Fruit fly (Drosophila melanogaster): ENCODE results near the gene ATPsynE.

Gene ATPsynE

DNA sequence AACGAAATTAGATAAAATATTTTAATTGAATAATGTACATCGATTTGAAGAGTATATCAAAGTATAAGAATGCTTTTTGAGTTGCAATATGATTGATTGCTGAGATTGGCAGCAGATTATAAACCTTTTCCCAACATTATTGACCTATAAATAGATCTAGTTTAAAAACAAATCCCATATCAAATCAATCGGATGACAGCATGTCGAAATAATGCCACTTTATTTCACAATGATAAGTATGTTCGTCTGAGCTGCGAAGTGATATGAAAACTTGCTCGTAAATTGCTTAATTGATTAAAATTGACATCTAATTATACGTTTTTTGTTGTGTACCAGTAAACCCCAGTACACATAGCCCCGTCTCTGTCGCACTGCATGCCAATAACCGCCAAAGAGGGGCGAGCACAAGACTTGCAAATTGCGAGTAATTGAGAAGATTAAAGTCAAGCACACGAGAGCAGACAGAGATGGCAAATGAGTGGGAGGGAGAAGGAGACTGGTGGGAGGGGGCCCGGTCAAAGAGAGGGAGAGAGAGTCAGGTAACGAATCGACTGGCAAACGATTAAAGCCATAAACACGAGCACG is 43.6 kb upstream of the ATPsynE start (continued):
- peak; percentile 40 for TF ChIP-seq Myb (GFP tag; optimal IDR thresholded peaks at IDR 0.05)
- no peak for TF ChIP-seq CG1792 (GFP tag; optimal IDR thresholded peaks at IDR 0.05)
- TF ChIP-seq CG17612 (GFP tag; IDR thresholded peaks at IDR 0.05) = no peak
- TF ChIP-seq Atf3 (GFP tag; optimal IDR thresholded peaks at IDR 0.05) = peak; percentile 2
- no peak for TF ChIP-seq Optix (GFP tag; IDR thresholded peaks at IDR 0.05)
- no peak for TF ChIP-seq CG4617 (GFP tag; optimal IDR thresholded peaks at IDR 0.05; ENCODE audit: borderline replicate concordance)
- peak; percentile 11 for TF ChIP-seq Hand (GFP tag; optimal IDR thresholded peaks at IDR 0.05)
- no peak for TF ChIP-seq Nf-YC (tag; optimal IDR thresholded peaks at IDR 0.05)
- peak; percentile 23 for TF ChIP-seq pho (GFP tag; optimal IDR thresholded peaks at IDR 0.05)
- TF ChIP-seq CG5180 (GFP tag; optimal IDR thresholded peaks at IDR 0.05) = no peak
- no peak for TF ChIP-seq CG11560 (tag; IDR thresholded peaks at IDR 0.05)
- no peak for TF ChIP-seq CG12071 (GFP tag; optimal IDR thresholded peaks at IDR 0.05)
- TF ChIP-seq CG8944 (GFP tag; optimal IDR thresholded peaks at IDR 0.05) = peak; percentile 31
- no peak for TF ChIP-seq al (GFP tag; IDR thresholded peaks at IDR 0.05)
- no peak for TF ChIP-seq Lpt (GFP tag; optimal IDR thresholded peaks at IDR 0.05)
- no peak for TF ChIP-seq CG31441 (GFP tag; IDR thresholded peaks at IDR 0.05)
- no peak for TF ChIP-seq CG3838 (GFP tag; optimal IDR thresholded peaks at IDR 0.05)
- no peak for TF ChIP-seq CG14710 (tag; optimal IDR thresholded peaks at IDR 0.05)
- TF ChIP-seq stwl (tag; optimal IDR thresholded peaks at IDR 0.05) = no peak
- TF ChIP-seq chif (GFP tag; optimal IDR thresholded peaks at IDR 0.05) = peak in 1 of 2 experiments; percentile 37
- TF ChIP-seq CG32532 (GFP tag; IDR thresholded peaks at IDR 0.05) = no peak
- no peak for TF ChIP-seq Neu2 (GFP tag; optimal IDR thresholded peaks at IDR 0.05; ENCODE audit: borderline replicate concordance)
- TF ChIP-seq Sox100B (GFP tag; optimal IDR thresholded peaks at IDR 0.05) = peak; percentile 7
- TF ChIP-seq CG7372 (GFP tag; IDR thresholded peaks at IDR 0.05) = no peak
- TF ChIP-seq H2.0 (GFP tag; IDR thresholded peaks at IDR 0.05) = no peak
- TF ChIP-seq ci (GFP tag; IDR thresholded peaks at IDR 0.05) = no peak
- peak; percentile 6 for TF ChIP-seq ewg (GFP tag; optimal IDR thresholded peaks at IDR 0.05)
- peak; percentile 18 for TF ChIP-seq Hr3 (GFP tag; optimal IDR thresholded peaks at IDR 0.05)
- TF ChIP-seq Dref (GFP tag; IDR thresholded peaks at IDR 0.05) = no peak
- no peak for TF ChIP-seq HLH4C (GFP tag; IDR thresholded peaks at IDR 0.05; ENCODE audit: partially characterized antibody)
- peak; percentile 25 for TF ChIP-seq CG15011 (GFP tag; optimal IDR thresholded peaks at IDR 0.05)
- TF ChIP-seq CG17802 (tag; optimal IDR thresholded peaks at IDR 0.05) = no peak
- TF ChIP-seq CG8478 (optimal IDR thresholded peaks at IDR 0.05) = no peak
- no peak for TF ChIP-seq CG12219 (GFP tag; optimal IDR thresholded peaks at IDR 0.05)
- peak; percentile 46 for TF ChIP-seq bcd (GFP tag; optimal IDR thresholded peaks at IDR 0.05)
- peak; percentile 63 for TF ChIP-seq CoRest (tag; optimal IDR thresholded peaks at IDR 0.05)
- no peak for TF ChIP-seq hth (optimal IDR thresholded peaks at IDR 0.05)
- no peak for TF ChIP-seq GATAe (GFP tag; conservative IDR thresholded peaks at IDR 0.05)
- TF ChIP-seq gsb-n (tag; optimal IDR thresholded peaks at IDR 0.05) = no peak
- TF ChIP-seq pan (optimal IDR thresholded peaks at IDR 0.05) = no peak
- no peak for TF ChIP-seq pan (GFP tag; optimal IDR thresholded peaks at IDR 0.05 in 1 of 2, IDR thresholded peaks at IDR 0.05 in 1 of 2)
- no peak for TF ChIP-seq cas (GFP tag; IDR thresholded peaks at IDR 0.05)
- TF ChIP-seq CG3281 (GFP tag; optimal IDR thresholded peaks at IDR 0.05) = peak; percentile 58
- no peak for TF ChIP-seq HLH3B (GFP tag; IDR thresholded peaks at IDR 0.05)
- TF ChIP-seq Hr78 (GFP tag; optimal IDR thresholded peaks at IDR 0.05) = no peak
- no peak for TF ChIP-seq CG4730 (GFP tag; IDR thresholded peaks at IDR 0.05)
- no peak for TF ChIP-seq CG1602 (GFP tag; optimal IDR thresholded peaks at IDR 0.05)
- TF ChIP-seq BtbVII (GFP tag; optimal IDR thresholded peaks at IDR 0.05) = no peak
- TF ChIP-seq Oli (tag; optimal IDR thresholded peaks at IDR 0.05) = peak; percentile 72
- no peak for TF ChIP-seq CG30431 (GFP tag; optimal IDR thresholded peaks at IDR 0.05)
- TF ChIP-seq CG16863 (GFP tag; optimal IDR thresholded peaks at IDR 0.05) = peak; percentile 16
- TF ChIP-seq CG9817 (tag; optimal IDR thresholded peaks at IDR 0.05) = peak; percentile 45
